Fruit fly (Drosophila melanogaster) whole organism, pupa: ENCODE data around the gene CG13026.

Experiments
- CG10348 ChIP-seq: fragments of 200-800 bp; sonication (Bioruptor generic); IDR thresholded peaks from 2 replicates; pipeline ENCODE4 v1.3.6; 2022; ENCODE audit warnings: missing biosample characterization, missing genetic modification characterization
- CG12605 ChIP-seq: fragments of 200-800 bp; sonication (Bioruptor generic); IDR thresholded peaks from 2 replicates; pipeline ENCODE4 v1.3.6; 2022; ENCODE audit warnings: missing biosample characterization, missing genetic modification characterization
- CG13204 ChIP-seq: fragments of 200-800 bp; sonication (Bioruptor generic); optimal IDR thresholded peaks from 2 replicates; lab custom pipeline; 2018; ENCODE audit warnings: missing biosample characterization, mild to moderate bottlenecking, missing genetic modification characterization, moderate library complexity
- CG14655 ChIP-seq: fragments of 200-800 bp; sonication (Bioruptor generic); optimal IDR thresholded peaks from 3 replicates; lab custom pipeline; 2017; ENCODE audit warnings: mild to moderate bottlenecking, missing biosample characterization, missing genetic modification reagents, missing genetic modification characterization
- CG15710 ChIP-seq: fragments of 200-800 bp; sonication (Bioruptor generic); optimal IDR thresholded peaks from 2 replicates; lab custom pipeline; 2018; ENCODE audit warnings: missing biosample characterization, mild to moderate bottlenecking, missing genetic modification characterization, moderate library complexity
- CG17806 ChIP-seq: fragments of 200-800 bp; sonication (Bioruptor generic); optimal IDR thresholded peaks from 2 replicates; lab custom pipeline; 2018; ENCODE audit warnings: missing biosample characterization, mild to moderate bottlenecking, missing genetic modification characterization, moderate library complexity
- CG32121 ChIP-seq: fragments of 200-800 bp; sonication (Bioruptor generic); IDR thresholded peaks from 2 replicates; pipeline ENCODE4 v1.3.6; 2022; ENCODE audit warnings: missing biosample characterization, missing genetic modification characterization
- CG34367 ChIP-seq: fragments of 200-800 bp; sonication (Bioruptor generic); optimal IDR thresholded peaks from 2 replicates; lab custom pipeline; 2018; ENCODE audit warnings: missing biosample characterization, mild to moderate bottlenecking, missing genetic modification characterization
- CG4496 ChIP-seq: fragments of 200-800 bp; sonication (Bioruptor generic); IDR thresholded peaks from 3 replicates; pipeline ENCODE4 v1.3.6; 2022; ENCODE audit warnings: missing biosample characterization, missing genetic modification characterization
- CG8159 ChIP-seq: fragments of 200-800 bp; sonication (Bioruptor generic); optimal IDR thresholded peaks from 3 replicates; lab custom pipeline; 2018; ENCODE audit warnings: missing biosample characterization, mild to moderate bottlenecking, missing genetic modification characterization, moderate library complexity
- CG8301 ChIP-seq: fragments of 200-800 bp; sonication (Bioruptor generic); optimal IDR thresholded peaks from 2 replicates; lab custom pipeline; 2018; ENCODE audit warnings: missing biosample characterization, mild to moderate bottlenecking, missing genetic modification characterization
- CG9948 ChIP-seq: fragments of 200-800 bp; sonication (Bioruptor generic); optimal IDR thresholded peaks from 2 replicates; lab custom pipeline; 2018; ENCODE audit warnings: missing biosample characterization, mild to moderate bottlenecking, missing genetic modification characterization, moderate library complexity
- D1 ChIP-seq: fragments of 200-800 bp; sonication (Bioruptor generic); optimal IDR thresholded peaks from 2 replicates; lab custom pipeline; 2018; ENCODE audit warnings: missing biosample characterization, mild to moderate bottlenecking, missing genetic modification characterization, moderate library complexity
- EcR ChIP-seq: fragments of 200-800 bp; sonication (Bioruptor generic); optimal IDR thresholded peaks from 3 replicates; lab custom pipeline; 2019; ENCODE audit warnings: missing biosample characterization, missing genetic modification characterization, mild to moderate bottlenecking, moderate library complexity, missing genetic modification reagents
- Ets98B ChIP-seq: fragments of 200-800 bp; sonication (Bioruptor generic); IDR thresholded peaks from 2 replicates; pipeline ENCODE4 v1.3.6; 2022; ENCODE audit warnings: missing biosample characterization, missing genetic modification characterization
- Pif1A ChIP-seq: fragments of 200-800 bp; sonication (Bioruptor generic); optimal IDR thresholded peaks from 3 replicates; lab custom pipeline; 2016; ENCODE audit warnings: missing biosample characterization, missing genetic modification characterization
- Pif1B ChIP-seq: fragments of 200-800 bp; sonication (Bioruptor generic); optimal IDR thresholded peaks from 3 replicates; lab custom pipeline; 2016; ENCODE audit warnings: missing biosample characterization, missing genetic modification characterization
- Snoo ChIP-seq: fragments of 200-800 bp; sonication (Bioruptor generic); optimal IDR thresholded peaks from 3 replicates; lab custom pipeline; 2017; ENCODE audit warnings: missing biosample characterization, mild to moderate bottlenecking, missing genetic modification characterization, inconsistent platforms
- fd96Ca ChIP-seq: fragments of 200-800 bp; sonication (Bioruptor generic); IDR thresholded peaks from 3 replicates; pipeline ENCODE4 v1.3.6; 2022; ENCODE audit warnings: missing biosample characterization, missing genetic modification characterization
- gl ChIP-seq: fragments of 200-800 bp; sonication (Bioruptor generic); optimal IDR thresholded peaks from 2 replicates; lab custom pipeline; 2018; ENCODE audit warnings: missing biosample characterization, mild to moderate bottlenecking, missing genetic modification characterization
- rn ChIP-seq: fragments of 200-800 bp; sonication (Bioruptor generic); IDR thresholded peaks from 2 replicates; pipeline ENCODE4 v1.3.6; 2022; ENCODE audit warnings: missing biosample characterization, missing genetic modification characterization

Gene CG13026

DNA sequence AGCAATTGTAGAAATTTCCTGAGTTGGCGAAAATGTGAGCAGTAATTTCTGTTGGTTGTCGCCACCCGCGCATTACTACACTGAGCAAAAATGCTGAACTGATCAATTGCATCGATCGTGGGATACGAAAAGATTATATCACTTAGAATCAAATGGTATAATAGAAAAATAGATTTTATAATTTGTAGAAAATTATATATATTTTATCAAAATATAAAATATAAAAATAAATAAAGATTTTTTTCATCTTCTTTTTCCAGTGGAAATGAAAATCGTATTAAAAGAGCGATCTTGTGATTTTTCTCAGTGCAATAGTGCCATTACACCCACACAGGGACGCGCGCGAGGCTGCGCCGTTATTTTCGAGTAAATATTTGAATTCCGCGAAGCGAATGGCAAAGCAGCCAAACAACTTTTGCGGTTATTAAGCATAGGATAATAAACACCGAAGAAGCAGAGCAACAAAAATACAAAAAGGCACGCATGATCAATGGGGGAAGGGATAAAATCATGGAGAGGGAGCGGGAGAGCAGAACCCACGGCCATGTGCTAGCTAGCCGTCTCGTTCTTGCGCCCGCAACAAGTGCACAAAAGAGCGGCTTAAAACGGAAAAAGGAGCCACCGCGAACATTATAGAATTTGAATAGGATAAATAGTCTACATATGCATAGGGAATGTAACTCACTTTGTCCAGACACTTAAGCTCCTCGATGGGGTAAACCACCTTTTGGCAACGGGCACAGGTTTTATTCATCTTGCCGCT lies 15.5 kb downstream of the CG13026 start:
- TF ChIP-seq Ets98B (peak; percentile 51), CG12605 (no peak), D1 (no peak), CG13204 (no peak), CG9948 (tag; lab: Kevin White, UChicago) (peak; percentile 54), Pif1A (GFP tag; lab: Kevin White, UChicago) (peak; percentile 60), fd96Ca (GFP tag; lab: Robert Waterston, UW) (peak; percentile 63; the same call in 2 of the 3 replicates), Snoo (tag; lab: Kevin White, UChicago) (peak; percentile 6), CG32121 (GFP tag; lab: Robert Waterston, UW) (peak; percentile 72), gl (tag; lab: Kevin White, UChicago) (no peak), CG10348 (GFP tag; lab: Robert Waterston, UW) (no peak; the same call in 1 of the 2 replicates), CG34367 (tag; lab: Kevin White, UChicago) (peak; percentile 26), CG8159 (tag; lab: Kevin White, UChicago) (peak; percentile 84), CG17806 (tag; lab: Kevin White, UChicago) (peak; percentile 73), EcR (peak; percentile 45), CG8301 (tag; lab: Kevin White, UChicago) (peak; percentile 58), CG15710 (tag; lab: Kevin White, UChicago) (peak; percentile 69), CG4496 (GFP tag; lab: Robert Waterston, UW) (peak; percentile 65), Pif1B (GFP tag; lab: Kevin White, UChicago) (peak; percentile 51), CG14655 (peak; percentile 83), rn (GFP tag; lab: Robert Waterston, UW) (peak; percentile 56; the same call in 1 of the 2 replicates)

DNA sequence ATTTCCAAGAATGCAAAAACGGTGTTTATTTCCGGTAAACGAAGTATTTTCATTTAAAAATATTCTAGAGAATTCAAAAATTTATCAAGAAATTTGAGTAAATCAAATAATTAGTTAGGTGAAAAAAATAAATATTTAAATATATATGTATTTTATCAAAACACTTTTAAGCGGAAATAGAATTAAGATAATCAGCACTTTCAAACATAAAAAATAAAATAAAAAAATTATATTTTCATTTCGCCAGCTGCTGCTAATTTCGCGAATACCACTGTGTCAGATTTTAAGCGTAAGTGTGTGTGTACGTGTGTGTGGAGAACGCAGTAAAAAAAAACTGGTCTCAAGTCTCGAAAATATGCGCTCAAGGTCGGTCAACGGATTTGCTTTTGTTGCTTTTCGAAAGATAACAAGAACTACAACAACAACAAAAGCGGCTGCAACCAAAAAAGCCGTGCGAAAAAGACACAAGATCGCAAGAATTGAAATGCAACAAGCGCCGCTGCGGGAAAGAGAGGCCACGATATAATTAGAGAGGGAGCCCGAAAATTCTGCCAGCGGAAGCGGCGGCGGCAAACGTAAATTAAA lies 16.2 kb downstream of the CG13026 start:
- TF ChIP-seq Pif1B (GFP tag; lab: Kevin White, UChicago) (peak; percentile 24), CG32121 (GFP tag; lab: Robert Waterston, UW) (no peak), D1 (no peak), Ets98B (peak; percentile 4; the same call in 1 of the 2 replicates), CG14655 (no peak), CG15710 (tag; lab: Kevin White, UChicago) (no peak), CG12605 (no peak), CG17806 (tag; lab: Kevin White, UChicago) (no peak), rn (GFP tag; lab: Robert Waterston, UW) (0 out of 2 replicates have a peak, but pooled peaks have one; percentile 12), gl (tag; lab: Kevin White, UChicago) (no peak), EcR (peak; percentile 71), fd96Ca (GFP tag; lab: Robert Waterston, UW) (no peak), CG13204 (no peak), Snoo (tag; lab: Kevin White, UChicago) (no peak), CG4496 (GFP tag; lab: Robert Waterston, UW) (no peak), Pif1A (GFP tag; lab: Kevin White, UChicago) (no peak), CG8159 (tag; lab: Kevin White, UChicago) (no peak), CG34367 (tag; lab: Kevin White, UChicago) (no peak), CG9948 (tag; lab: Kevin White, UChicago) (no peak), CG10348 (GFP tag; lab: Robert Waterston, UW) (no peak), CG8301 (tag; lab: Kevin White, UChicago) (no peak)

- no peak for TF ChIP-seq Ets98B
- no peak for TF ChIP-seq rn (GFP tag; lab: Robert Waterston, UW)
- no peak for TF ChIP-seq D1
- TF ChIP-seq CG17806 (tag; lab: Kevin White, UChicago), result no peak
- TF ChIP-seq EcR, result no peak
- no peak for TF ChIP-seq CG32121 (GFP tag; lab: Robert Waterston, UW)
- TF ChIP-seq CG8301 (tag; lab: Kevin White, UChicago), result no peak
- no peak for TF ChIP-seq CG13204
- no peak for TF ChIP-seq fd96Ca (GFP tag; lab: Robert Waterston, UW)
- no peak for TF ChIP-seq Pif1A (GFP tag; lab: Kevin White, UChicago)
- no peak for TF ChIP-seq CG4496 (GFP tag; lab: Robert Waterston, UW)
- no peak for TF ChIP-seq CG9948 (tag; lab: Kevin White, UChicago)
- TF ChIP-seq Pif1B (GFP tag; lab: Kevin White, UChicago), result no peak
- no peak for TF ChIP-seq CG10348 (GFP tag; lab: Robert Waterston, UW)
- no peak for TF ChIP-seq gl (tag; lab: Kevin White, UChicago)
- no peak for TF ChIP-seq Snoo (tag; lab: Kevin White, UChicago)
- TF ChIP-seq CG8159 (tag; lab: Kevin White, UChicago), result no peak
Measured at dm6 chr3L:16708738-16709350, 17.1 kb downstream of the CG13026 start.

DNA sequence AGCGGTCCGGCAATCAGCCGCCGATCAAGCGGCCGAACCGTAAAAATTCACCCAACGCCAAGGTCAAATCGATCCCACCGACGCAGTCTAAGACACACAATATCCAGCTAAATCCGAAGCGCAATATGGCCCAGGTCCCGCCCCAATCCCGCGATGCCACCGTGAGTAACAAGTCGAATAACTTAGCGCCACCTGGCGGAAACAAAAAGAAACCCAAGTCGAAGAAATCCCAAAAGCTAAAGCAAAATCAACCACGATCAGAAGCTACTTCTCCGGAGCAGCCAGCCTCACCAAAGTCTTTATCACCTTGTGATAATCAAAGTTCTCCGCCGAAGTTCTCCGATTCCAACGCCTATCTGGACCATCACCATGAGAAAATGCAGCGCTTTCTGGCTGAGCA lies 20.3 kb downstream of the CG13026 start:
- TF ChIP-seq CG12605 (no peak), CG15710 (tag; lab: Kevin White, UChicago) (no peak), Pif1A (GFP tag; lab: Kevin White, UChicago) (no peak), CG8301 (tag; lab: Kevin White, UChicago) (no peak), Pif1B (GFP tag; lab: Kevin White, UChicago) (no peak), CG17806 (tag; lab: Kevin White, UChicago) (no peak), CG13204 (no peak), Snoo (tag; lab: Kevin White, UChicago) (no peak), CG34367 (tag; lab: Kevin White, UChicago) (no peak), gl (tag; lab: Kevin White, UChicago) (no peak), CG14655 (no peak), CG8159 (tag; lab: Kevin White, UChicago) (no peak)
